Worm (Caenorhabditis elegans) whole organism, midembryonic: ENCODE measurements around the gene ugtp-1.

Source experiments
- cog-1 ChIP-seq: sonication (generic microtip); optimal IDR thresholded peaks from 2 replicates; lab custom pipeline; 2016; ENCODE audit warnings: missing genetic modification characterization, missing compliant biosample characterization
- flt-1 ChIP-seq: fragments of 200-800 bp; sonication (Bioruptor generic); IDR thresholded peaks from 2 replicates; pipeline ENCODE4 v1.3.6; 2022; ENCODE audit warnings: missing genetic modification characterization, missing compliant biosample characterization
- klf-2 ChIP-seq: fragments of 200-800 bp; sonication (Bioruptor generic); conservative IDR thresholded peaks from 2 replicates; pipeline ENCODE4 v1.3.6; 2022; ENCODE audit warnings: missing genetic modification reagents, missing genetic modification characterization, missing compliant biosample characterization
- med-1 ChIP-seq: sonication (generic microtip); optimal IDR thresholded peaks from 2 replicates; lab custom pipeline; 2017; ENCODE audit warnings: missing genetic modification characterization, mild to moderate bottlenecking, missing compliant biosample characterization, antibody characterized with exemption, missing genetic modification reagents; ENCODE audit not compliant: insufficient read depth

DNA sequence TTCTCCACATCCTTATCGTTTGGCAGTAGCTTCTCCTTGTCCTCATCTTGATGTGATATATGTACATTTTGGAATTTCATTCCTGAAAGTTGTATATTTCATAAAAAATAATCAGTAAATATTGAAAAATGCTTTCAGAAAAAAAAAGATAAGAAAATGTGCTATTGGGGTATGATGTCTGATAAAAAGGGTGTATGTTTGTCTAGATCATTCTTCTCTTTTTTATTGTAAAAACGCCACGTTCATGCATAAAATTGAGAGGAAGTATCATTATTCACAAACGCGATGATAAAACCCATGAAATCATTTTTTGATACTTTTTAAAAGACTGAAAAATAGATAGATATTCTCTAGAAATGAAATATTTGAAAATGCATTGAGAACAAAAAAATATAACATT, 1.9 kb downstream of the ugtp-1 start:
- TF ChIP-seq flt-1 (GFP tag; lab: Robert Waterston, UW) (no peak), med-1 (GFP tag; lab: Kevin White, UChicago) (no peak), klf-2 (GFP tag; lab: Robert Waterston, UW) (no peak), cog-1 (tag; lab: Kevin White, UChicago) (no peak)
